Fruit fly (Drosophila melanogaster) whole organism, prepupa: Measurements from ENCODE around the gene Spg7.

ENCODE experiments used
- Blimp-1 ChIP-seq: fragments of 200-800 bp; sonication (Bioruptor generic); optimal IDR thresholded peaks from 3 replicates; lab custom pipeline; 2017; ENCODE audit warnings: missing biosample characterization, missing genetic modification characterization, mild to moderate bottlenecking, moderate library complexity, missing genetic modification reagents
- CG10631 ChIP-seq: fragments of 200-800 bp; sonication (Bioruptor generic); optimal IDR thresholded peaks from 2 replicates; lab custom pipeline; 2016; ENCODE audit warnings: missing biosample characterization, missing genetic modification characterization
- CG11294 ChIP-seq: fragments of 200-800 bp; sonication (Bioruptor generic); IDR thresholded peaks from 2 replicates; pipeline ENCODE4 v1.3.6; 2022; ENCODE audit warnings: missing biosample characterization, missing genetic modification characterization
- CG11762 ChIP-seq: fragments of 200-800 bp; sonication (Bioruptor generic); optimal IDR thresholded peaks from 3 replicates; lab custom pipeline; 2016; ENCODE audit warnings: missing biosample characterization, missing genetic modification characterization; ENCODE audit not compliant: insufficient read depth
- CG15336 ChIP-seq: fragments of 200-800 bp; sonication (Bioruptor generic); IDR thresholded peaks from 2 replicates; pipeline ENCODE4 v1.3.6; 2022; ENCODE audit warnings: missing biosample characterization, missing genetic modification characterization
- CG16779 ChIP-seq: fragments of 200-800 bp; sonication (Bioruptor generic); optimal IDR thresholded peaks from 3 replicates; lab custom pipeline; 2017; ENCODE audit warnings: missing biosample characterization, mild to moderate bottlenecking, missing genetic modification characterization
- CG3032 ChIP-seq: fragments of 200-800 bp; optimal IDR thresholded peaks from 2 replicates; lab custom pipeline; 2019; ENCODE audit warnings: missing biosample characterization, mild to moderate bottlenecking, missing genetic modification characterization, moderate library complexity
- CG3919 ChIP-seq: fragments of 200-800 bp; sonication (Bioruptor generic); optimal IDR thresholded peaks from 3 replicates; lab custom pipeline; 2016; ENCODE audit warnings: missing biosample characterization, missing genetic modification characterization
- CG4318 ChIP-seq: fragments of 200-800 bp; sonication (Bioruptor generic); optimal IDR thresholded peaks from 3 replicates; lab custom pipeline; 2017; ENCODE audit warnings: missing biosample characterization, mild to moderate bottlenecking, missing genetic modification characterization
- CG6163 ChIP-seq: fragments of 200-800 bp; sonication (Bioruptor generic); IDR thresholded peaks from 3 replicates; pipeline ENCODE4 v1.3.6; 2022; ENCODE audit warnings: missing biosample characterization, missing genetic modification characterization
- CG6792 ChIP-seq: fragments of 200-800 bp; sonication (Bioruptor generic); optimal IDR thresholded peaks from 3 replicates; lab custom pipeline; 2016; ENCODE audit warnings: missing biosample characterization, missing genetic modification characterization
- CG6808 ChIP-seq: fragments of 200-800 bp; sonication (Bioruptor generic); optimal IDR thresholded peaks from 3 replicates; lab custom pipeline; 2017; ENCODE audit warnings: missing biosample characterization, missing genetic modification characterization, mild to moderate bottlenecking, moderate library complexity, missing genetic modification reagents
- CG6854 ChIP-seq: fragments of 200-800 bp; sonication (Bioruptor generic); optimal IDR thresholded peaks from 2 replicates; lab custom pipeline; 2017; ENCODE audit warnings: missing biosample characterization, mild to moderate bottlenecking, missing genetic modification characterization
- CG8319 ChIP-seq: fragments of 200-800 bp; sonication (Bioruptor generic); optimal IDR thresholded peaks from 3 replicates; lab custom pipeline; 2016; ENCODE audit warnings: missing biosample characterization, missing genetic modification characterization
- CG8632 ChIP-seq: fragments of 200-800 bp; sonication (Bioruptor generic); optimal IDR thresholded peaks from 3 replicates; lab custom pipeline; 2016; ENCODE audit warnings: missing biosample characterization, missing genetic modification characterization
- CG9139 ChIP-seq: fragments of 200-800 bp; sonication (Bioruptor generic); optimal IDR thresholded peaks from 3 replicates; lab custom pipeline; 2017; ENCODE audit warnings: missing biosample characterization, mild to moderate bottlenecking, missing genetic modification characterization
- Eip78C ChIP-seq: fragments of 200-800 bp; sonication (Bioruptor generic); peaks from one replicate; lab custom pipeline; 2016; ENCODE audit warnings: missing biosample characterization, missing genetic modification characterization
- Eip93F ChIP-seq: fragments of 200-800 bp; sonication (Bioruptor generic); optimal IDR thresholded peaks from 2 replicates; lab custom pipeline; 2016; ENCODE audit warnings: missing biosample characterization, mild to moderate bottlenecking, missing genetic modification characterization
- Ets21C ChIP-seq: fragments of 200-800 bp; sonication (Bioruptor generic); optimal IDR thresholded peaks from 3 replicates; lab custom pipeline; 2016; ENCODE audit warnings: missing biosample characterization, missing genetic modification characterization
- Gug ChIP-seq: fragments of 200-800 bp; sonication (Bioruptor generic); IDR thresholded peaks from 2 replicates; pipeline ENCODE4 v1.3.6; 2022; ENCODE audit warnings: missing biosample characterization, missing genetic modification characterization
- Hr38 ChIP-seq: sonication (Bioruptor generic); optimal IDR thresholded peaks from 2 replicates; lab custom pipeline; 2016; ENCODE audit warnings: missing biosample characterization, missing genetic modification characterization
- Hr4 ChIP-seq: fragments of 200-800 bp; sonication (Bioruptor generic); optimal IDR thresholded peaks from 3 replicates; lab custom pipeline; 2016; ENCODE audit warnings: missing biosample characterization, missing genetic modification characterization
- Met ChIP-seq: fragments of 200-800 bp; sonication (Bioruptor generic); optimal IDR thresholded peaks from 3 replicates; lab custom pipeline; 2016; ENCODE audit warnings: missing biosample characterization, missing genetic modification characterization
- Smox ChIP-seq: fragments of 200-800 bp; sonication (Bioruptor generic); optimal IDR thresholded peaks from 3 replicates; lab custom pipeline; 2016; ENCODE audit warnings: missing biosample characterization, missing genetic modification characterization
- Sox102F ChIP-seq: fragments of 200-800 bp; sonication (Bioruptor generic); optimal IDR thresholded peaks from 2 replicates; lab custom pipeline; 2016; ENCODE audit warnings: missing biosample characterization, mild to moderate bottlenecking, missing genetic modification characterization
- Sox14 ChIP-seq: fragments of 200-800 bp; sonication (Bioruptor generic); optimal IDR thresholded peaks from 3 replicates; lab custom pipeline; 2016; ENCODE audit warnings: missing biosample characterization, missing genetic modification characterization
- Sox15 ChIP-seq: fragments of 200-800 bp; sonication (Bioruptor generic); optimal IDR thresholded peaks from 3 replicates; lab custom pipeline; 2016; ENCODE audit warnings: missing biosample characterization, missing genetic modification characterization
- achi ChIP-seq: fragments of 200-800 bp; sonication (Bioruptor generic); optimal IDR thresholded peaks from 3 replicates; lab custom pipeline; 2016; ENCODE audit warnings: missing biosample characterization, missing genetic modification characterization
- acj6 ChIP-seq: fragments of 200-800 bp; sonication (Bioruptor generic); optimal IDR thresholded peaks from 3 replicates; lab custom pipeline; 2016; ENCODE audit warnings: missing biosample characterization, missing genetic modification characterization
- cyc ChIP-seq: fragments of 200-800 bp; sonication (Bioruptor generic); optimal IDR thresholded peaks from 3 replicates; lab custom pipeline; 2016; ENCODE audit warnings: missing biosample characterization, missing genetic modification characterization
- dac ChIP-seq: fragments of 200-800 bp; sonication (Bioruptor generic); optimal IDR thresholded peaks from 2 replicates; lab custom pipeline; 2017; ENCODE audit warnings: missing biosample characterization, mild to moderate bottlenecking, missing genetic modification characterization
- dsx ChIP-seq: fragments of 200-800 bp; optimal IDR thresholded peaks from 3 replicates; lab custom pipeline; 2019; ENCODE audit warnings: missing biosample characterization, mild to moderate bottlenecking, missing genetic modification characterization, moderate library complexity; ENCODE audit not compliant: poor library complexity, severe bottlenecking
- fd59A ChIP-seq: fragments of 200-800 bp; sonication (Bioruptor generic); optimal IDR thresholded peaks from 2 replicates; lab custom pipeline; 2017; ENCODE audit warnings: missing biosample characterization, mild to moderate bottlenecking, missing genetic modification characterization, missing genetic modification reagents
- fd85E ChIP-seq: fragments of 200-800 bp; sonication (Bioruptor generic); optimal IDR thresholded peaks from 3 replicates; lab custom pipeline; 2016; ENCODE audit warnings: missing biosample characterization, missing genetic modification characterization
- fkh ChIP-seq: fragments of 200-800 bp; sonication (Bioruptor generic); optimal IDR thresholded peaks from 3 replicates; lab custom pipeline; 2017; ENCODE audit warnings: missing biosample characterization, mild to moderate bottlenecking, missing genetic modification characterization, moderate library complexity
- salr ChIP-seq, 2 experiments: fragments of 200-800 bp; sonication (Bioruptor generic); optimal IDR thresholded peaks; 3 replicates each; lab custom pipeline; 2016 to 2018; ENCODE audit warnings: missing biosample characterization in 2 of 2, missing genetic modification characterization in 2 of 2, mild to moderate bottlenecking in 1 of 2
- ss ChIP-seq, 2 experiments: fragments of 200-800 bp; sonication (Bioruptor generic); optimal IDR thresholded peaks; 2 replicates in 1 of 2; 3 replicates in 1 of 2; lab custom pipeline; 2017 to 2018; ENCODE audit warnings: mild to moderate bottlenecking in 2 of 2, missing biosample characterization in 2 of 2, missing genetic modification characterization in 2 of 2, moderate library complexity in 1 of 2
- svp ChIP-seq: fragments of 200-800 bp; sonication (Bioruptor generic); peaks from one replicate; lab custom pipeline; 2016; ENCODE audit warnings: missing biosample characterization, missing genetic modification characterization
- topi ChIP-seq: fragments of 200-800 bp; sonication (Bioruptor generic); optimal IDR thresholded peaks from 3 replicates; lab custom pipeline; 2016; ENCODE audit warnings: missing biosample characterization, missing genetic modification characterization
- vri ChIP-seq: fragments of 200-800 bp; sonication (Bioruptor generic); optimal IDR thresholded peaks from 3 replicates; lab custom pipeline; 2016; ENCODE audit warnings: missing biosample characterization, mild to moderate bottlenecking, missing genetic modification characterization

The Spg7 gene

dm6 chrX:2658258-2658853 lies 39.7 kb downstream of the Spg7 start (continued):
- TF ChIP-seq cyc (GFP tag; lab: Kevin White, UChicago) (no peak), CG11294 (GFP tag; lab: Robert Waterston, UW) (no peak), CG6808 (GFP tag; lab: Kevin White, UChicago) (peak; percentile 49), CG6792 (GFP tag; lab: Kevin White, UChicago) (no peak), achi (GFP tag; lab: Kevin White, UChicago) (no peak), Ets21C (no peak), dac (GFP tag; lab: Kevin White, UChicago) (no peak), CG4318 (GFP tag; lab: Kevin White, UChicago) (no peak), Sox14 (GFP tag; lab: Kevin White, UChicago) (peak; percentile 78), CG8319 (no peak), Eip93F (no peak), salr (GFP tag; optimal IDR thresholded peaks at IDR 0.05; lab: Kevin White, UChicago) (no peak), Sox102F (GFP tag; lab: Kevin White, UChicago) (peak; percentile 71), Gug (no peak), CG16779 (tag; lab: Kevin White, UChicago) (peak; percentile 17), Hr38 (GFP tag; lab: Kevin White, UChicago) (no peak), Met (GFP tag; lab: Kevin White, UChicago) (peak; percentile 43), svp (GFP tag; lab: Kevin White, UChicago) (peak; percentile 88), acj6 (no peak), CG11762 (no peak), CG6163 (GFP tag; lab: Robert Waterston, UW) (peak; percentile 64; the same call in 2 of the 3 replicates), fd85E (no peak), Smox (GFP tag; lab: Kevin White, UChicago) (no peak), fd59A (no peak), Sox15 (GFP tag; lab: Kevin White, UChicago) (no peak)

- TF ChIP-seq ss (GFP tag; optimal IDR thresholded peaks at IDR 0.05; lab: Kevin White, UChicago) (peak in 1 of 2 experiments; percentile 18), Eip78C (GFP tag; lab: Kevin White, UChicago) (peak; percentile 17), Hr4 (GFP tag; lab: Kevin White, UChicago) (no peak), svp (GFP tag; lab: Kevin White, UChicago) (peak; percentile 49)
These were observed 40.8 kb downstream of the Spg7 start for dm6 chrX:2657220-2657619.

dm6 chrX:2655998-2656397 lies 42.0 kb downstream of the Spg7 start:
- TF ChIP-seq Eip78C (GFP tag; lab: Kevin White, UChicago), result peak; percentile 5
- no peak for TF ChIP-seq fkh (GFP tag; lab: Kevin White, UChicago)
- peak; percentile 80 for TF ChIP-seq Blimp-1
- TF ChIP-seq, all 60 proteins: peak for 2

- TF ChIP-seq CG15336 (no peak), CG3919 (GFP tag; lab: Kevin White, UChicago) (no peak), svp (GFP tag; lab: Kevin White, UChicago) (peak; percentile 83), Met (GFP tag; lab: Kevin White, UChicago) (no peak), salr (GFP tag; optimal IDR thresholded peaks at IDR 0.05; lab: Kevin White, UChicago) (no peak), CG4318 (GFP tag; lab: Kevin White, UChicago) (no peak)
These were observed 42.5 kb downstream of the Spg7 start for dm6 chrX:2655479-2655878.

- peak; percentile 78 for TF ChIP-seq vri (GFP tag; lab: Kevin White, UChicago)
- peak; percentile 50 for TF ChIP-seq Eip78C (GFP tag; lab: Kevin White, UChicago)
- TF ChIP-seq CG10631 (GFP tag; lab: Kevin White, UChicago), result no peak
- TF ChIP-seq CG6854, result no peak
- no peak for TF ChIP-seq CG11294 (GFP tag; lab: Robert Waterston, UW)
- peak; percentile 36 to 37 for TF ChIP-seq ss (GFP tag; optimal IDR thresholded peaks at IDR 0.05; lab: Kevin White, UChicago)
- TF ChIP-seq CG16779 (tag; lab: Kevin White, UChicago), result no peak
- no peak for TF ChIP-seq Met (GFP tag; lab: Kevin White, UChicago)
- TF ChIP-seq Hr4 (GFP tag; lab: Kevin White, UChicago), result no peak
- TF ChIP-seq CG4318 (GFP tag; lab: Kevin White, UChicago), result no peak
- peak; percentile 52 for TF ChIP-seq Sox14 (GFP tag; lab: Kevin White, UChicago)
- TF ChIP-seq dac (GFP tag; lab: Kevin White, UChicago), result no peak
- no peak for TF ChIP-seq CG3032 (tag; lab: Kevin White, UChicago)
- peak; percentile 74 for TF ChIP-seq fkh (GFP tag; lab: Kevin White, UChicago)
- peak; percentile 90 for TF ChIP-seq svp (GFP tag; lab: Kevin White, UChicago)
- TF ChIP-seq CG8632 (GFP tag; lab: Kevin White, UChicago), result peak; percentile 2
- TF ChIP-seq CG6163 (GFP tag; lab: Robert Waterston, UW), result no peak
- TF ChIP-seq CG9139 (GFP tag; lab: Kevin White, UChicago), result peak; percentile 5
- peak; percentile 50 for TF ChIP-seq dsx (GFP tag; lab: Kevin White, UChicago)
- peak; percentile 61 for TF ChIP-seq Eip93F
- no peak for TF ChIP-seq achi (GFP tag; lab: Kevin White, UChicago)
- TF ChIP-seq topi (GFP tag; lab: Kevin White, UChicago), result no peak
These were observed 44.3 kb downstream of the Spg7 start for dm6 chrX:2653533-2654296.
